Worm (Caenorhabditis elegans) whole organism, L4 larva: Measurements from ENCODE around the gene H05C05.4.

Source experiments
- D1046.2 ChIP-seq: fragments of 200-800 bp; sonication (Bioruptor generic); IDR thresholded peaks from 2 replicates; pipeline ENCODE4 v1.3.6; 2022; ENCODE audit warnings: missing genetic modification characterization, missing compliant biosample characterization
- F37D6.2 ChIP-seq: sonication (generic microtip); optimal IDR thresholded peaks from 2 replicates; lab custom pipeline; 2016; ENCODE audit warnings: mild to moderate bottlenecking, missing genetic modification characterization, missing compliant biosample characterization
- F44E2.7 ChIP-seq: fragments of 200-800 bp; sonication (Bioruptor generic); IDR thresholded peaks from 2 replicates; pipeline ENCODE4 v2.1.2; 2022; ENCODE audit warnings: missing genetic modification characterization, missing compliant biosample characterization
- T26A8.4 ChIP-seq: fragments of 200-800 bp; sonication (Bioruptor generic); IDR thresholded peaks from 2 replicates; pipeline ENCODE4 v1.3.6; 2022; ENCODE audit warnings: missing genetic modification characterization, missing compliant biosample characterization
- Y5F2A.4 ChIP-seq: fragments of 200-800 bp; sonication (Bioruptor generic); optimal IDR thresholded peaks from 2 replicates; lab custom pipeline; 2018; ENCODE audit warnings: mild to moderate bottlenecking, missing genetic modification characterization, missing compliant biosample characterization
- ZK546.5 ChIP-seq, 2 experiments: sonication (generic microtip); optimal IDR thresholded peaks; 2 replicates each; lab custom pipeline; 2017; ENCODE audit warnings: missing biosample characterization in 2 of 2, missing genetic modification characterization in 2 of 2
- ceh-20 ChIP-seq: fragments of 200-800 bp; sonication (Bioruptor generic); IDR thresholded peaks from 2 replicates; pipeline ENCODE4 v1.3.6; 2022; ENCODE audit warnings: missing genetic modification reagents, missing genetic modification characterization, missing compliant biosample characterization
- ceh-28 ChIP-seq: fragments of 150-350 bp; optimal IDR thresholded peaks from 2 replicates; lab custom pipeline; 2014; ENCODE audit warnings: missing biosample characterization, missing genetic modification reagents, missing genetic modification characterization
- ceh-62 ChIP-seq: sonication (generic microtip); optimal IDR thresholded peaks from 2 replicates; lab custom pipeline; 2017; ENCODE audit warnings: missing biosample characterization, missing genetic modification characterization
- ctbp-1 ChIP-seq: fragments of 200-800 bp; sonication (Bioruptor generic); IDR thresholded peaks from 2 replicates; pipeline ENCODE4 v1.3.6; 2022; ENCODE audit warnings: missing genetic modification reagents, missing genetic modification characterization, missing compliant biosample characterization
- daf-12 ChIP-seq: fragments of 150-350 bp; optimal IDR thresholded peaks from 2 replicates; lab custom pipeline; 2014; ENCODE audit warnings: missing biosample characterization, missing genetic modification reagents, missing genetic modification characterization
- daf-16 ChIP-seq, 3 experiments: sonication (generic microtip); optimal IDR thresholded peaks; 2 replicates each; lab custom pipeline; 2016 to 2017; ENCODE audit warnings: missing genetic modification characterization in 3 of 3, missing genetic modification reagents in 3 of 3, mild to moderate bottlenecking in 2 of 3, missing compliant biosample characterization in 2 of 3, missing biosample characterization in 1 of 3, moderate library complexity in 1 of 3
- daf-8 ChIP-seq: fragments of 200-800 bp; sonication (Bioruptor generic); IDR thresholded peaks from 2 replicates; pipeline ENCODE4 v1.3.6; 2022; ENCODE audit warnings: missing genetic modification characterization, missing compliant biosample characterization
- dmd-6 ChIP-seq: fragments of 200-800 bp; sonication (Bioruptor generic); IDR thresholded peaks from 2 replicates; pipeline ENCODE4 v1.3.6; 2022; ENCODE audit warnings: missing genetic modification reagents, missing genetic modification characterization, missing compliant biosample characterization
- dpl-1 ChIP-seq: fragments of 150-350 bp; optimal IDR thresholded peaks from 2 replicates; lab custom pipeline; 2014; ENCODE audit warnings: missing biosample characterization, missing genetic modification reagents, missing genetic modification characterization
- dve-1 ChIP-seq: sonication (generic microtip); optimal IDR thresholded peaks from 2 replicates; lab custom pipeline; 2017; ENCODE audit warnings: antibody characterized with exemption, mild to moderate bottlenecking, missing genetic modification characterization, missing compliant biosample characterization; ENCODE audit not compliant: insufficient read depth
- hlh-11 ChIP-seq: fragments of 200-800 bp; sonication (Bioruptor generic); optimal IDR thresholded peaks from 2 replicates; lab custom pipeline; 2018; ENCODE audit warnings: mild to moderate bottlenecking, missing genetic modification characterization, missing compliant biosample characterization
- hlh-30 ChIP-seq: sonication (generic microtip); optimal IDR thresholded peaks from 2 replicates; lab custom pipeline; 2017; ENCODE audit warnings: antibody characterized with exemption, mild to moderate bottlenecking, missing genetic modification characterization, missing compliant biosample characterization; ENCODE audit not compliant: insufficient read depth
- hmg-1.1 ChIP-seq: fragments of 200-800 bp; sonication (Bioruptor generic); IDR thresholded peaks from 2 replicates; pipeline ENCODE4 v1.3.6; 2022; ENCODE audit warnings: missing genetic modification reagents, missing genetic modification characterization, missing compliant biosample characterization
- lin-1 ChIP-seq: fragments of 200-800 bp; sonication (Bioruptor generic); IDR thresholded peaks from 2 replicates; pipeline ENCODE4 v1.3.6; 2022; ENCODE audit warnings: missing genetic modification reagents, missing genetic modification characterization, missing compliant biosample characterization
- lin-13 ChIP-seq: fragments of 150-350 bp; optimal IDR thresholded peaks from 2 replicates; lab custom pipeline; 2014; ENCODE audit warnings: missing biosample characterization, missing genetic modification reagents, missing genetic modification characterization
- lin-15B ChIP-seq: fragments of 150-350 bp; sonication (generic microtip); optimal IDR thresholded peaks from 3 replicates; lab custom pipeline; 2014; ENCODE audit warnings: missing biosample characterization, missing genetic modification characterization
- lin-29 ChIP-seq: fragments of 200-800 bp; sonication (Bioruptor generic); IDR thresholded peaks from 2 replicates; pipeline ENCODE4 v1.3.6; 2022; ENCODE audit warnings: missing genetic modification reagents, missing genetic modification characterization, missing compliant biosample characterization
- lin-38 ChIP-seq: fragments of 200-800 bp; sonication (Bioruptor generic); IDR thresholded peaks from 2 replicates; pipeline ENCODE4 v1.3.6; 2022; ENCODE audit warnings: missing genetic modification reagents, missing genetic modification characterization, missing compliant biosample characterization
- lsy-2 ChIP-seq, 2 experiments: fragments of 150-350 bp in 1 of 2; sonication (generic microtip) in 1 of 2; optimal IDR thresholded peaks; 2 replicates each; lab custom pipeline; 2014 to 2017; ENCODE audit warnings: missing biosample characterization in 2 of 2, missing genetic modification characterization in 2 of 2
- madf-9 ChIP-seq: fragments of 200-800 bp; sonication (Bioruptor generic); conservative IDR thresholded peaks from 2 replicates; pipeline ENCODE4 v1.3.6; 2022; ENCODE audit warnings: missing genetic modification reagents, missing genetic modification characterization, missing compliant biosample characterization
- mdl-1 ChIP-seq, 2 experiments: fragments of 150-350 bp in 1 of 2; sonication (generic microtip) in 1 of 2; optimal IDR thresholded peaks; 2 replicates each; lab custom pipeline; 2014 to 2017; ENCODE audit warnings: missing biosample characterization in 2 of 2, missing genetic modification characterization in 2 of 2
- mep-1 ChIP-seq: fragments of 150-350 bp; sonication (generic microtip); optimal IDR thresholded peaks from 3 replicates; lab custom pipeline; 2014; ENCODE audit warnings: missing biosample characterization, missing genetic modification characterization
- mes-2 ChIP-seq: sonication (generic microtip); optimal IDR thresholded peaks from 2 replicates; lab custom pipeline; 2016; ENCODE audit warnings: missing genotype, mild to moderate bottlenecking, missing genetic modification characterization, missing compliant biosample characterization; ENCODE audit not compliant: poor library complexity, severe bottlenecking
- mxl-2 ChIP-seq: fragments of 200-800 bp; sonication (Bioruptor generic); conservative IDR thresholded peaks from 2 replicates; pipeline ENCODE4 v1.3.6; 2022; ENCODE audit warnings: missing genetic modification reagents, missing genetic modification characterization, missing compliant biosample characterization
- mxl-3 ChIP-seq: fragments of 200-800 bp; sonication (Bioruptor generic); optimal IDR thresholded peaks from 2 replicates; lab custom pipeline; 2018; ENCODE audit warnings: mild to moderate bottlenecking, missing genetic modification characterization, missing compliant biosample characterization
- nhr-11 ChIP-seq: fragments of 150-350 bp; optimal IDR thresholded peaks from 2 replicates; lab custom pipeline; 2014; ENCODE audit warnings: missing biosample characterization, missing genetic modification characterization
- nhr-28 ChIP-seq: fragments of 150-350 bp; optimal IDR thresholded peaks from 2 replicates; lab custom pipeline; 2014; ENCODE audit warnings: missing biosample characterization, missing genetic modification characterization
- nhr-48 ChIP-seq: sonication (generic microtip); optimal IDR thresholded peaks from 2 replicates; lab custom pipeline; 2016; ENCODE audit warnings: mild to moderate bottlenecking, missing genetic modification characterization, missing compliant biosample characterization
- nhr-6 ChIP-seq: fragments of 150-350 bp; optimal IDR thresholded peaks from 2 replicates; lab custom pipeline; 2014; ENCODE audit warnings: missing biosample characterization, missing genetic modification characterization
- nhr-77 ChIP-seq: fragments of 150-350 bp; optimal IDR thresholded peaks from 2 replicates; lab custom pipeline; 2014; ENCODE audit warnings: missing biosample characterization, missing genetic modification characterization
- php-3 ChIP-seq: fragments of 200-800 bp; sonication (Bioruptor generic); IDR thresholded peaks from 2 replicates; pipeline ENCODE4 v1.3.6; 2022; ENCODE audit warnings: missing genetic modification reagents, missing genetic modification characterization, missing compliant biosample characterization
- rbr-2 ChIP-seq: sonication (generic microtip); optimal IDR thresholded peaks from 2 replicates; lab custom pipeline; 2016; ENCODE audit warnings: missing genotype, missing genetic modification characterization, missing compliant biosample characterization
- saeg-2 ChIP-seq: fragments of 200-800 bp; sonication (Bioruptor generic); IDR thresholded peaks from 2 replicates; pipeline ENCODE4 v1.3.6; 2022; ENCODE audit warnings: missing genetic modification reagents, missing genetic modification characterization, missing compliant biosample characterization
- set-16 ChIP-seq: fragments of 200-800 bp; sonication (Bioruptor generic); IDR thresholded peaks from 2 replicates; pipeline ENCODE4 v1.3.6; 2022; ENCODE audit warnings: missing genetic modification reagents, missing genetic modification characterization, missing compliant biosample characterization
- skn-1 ChIP-seq: fragments of 150-350 bp; optimal IDR thresholded peaks from 2 replicates; lab custom pipeline; 2014; ENCODE audit warnings: missing biosample characterization, missing genetic modification characterization
- spr-1 ChIP-seq: sonication (generic microtip); optimal IDR thresholded peaks from 2 replicates; lab custom pipeline; 2016; ENCODE audit warnings: mild to moderate bottlenecking, missing genetic modification characterization, missing compliant biosample characterization
- spr-3 ChIP-seq: fragments of 200-800 bp; sonication (Bioruptor generic); optimal IDR thresholded peaks from 2 replicates; lab custom pipeline; 2018; ENCODE audit warnings: mild to moderate bottlenecking, missing genetic modification characterization, missing compliant biosample characterization
- tra-1 ChIP-seq: fragments of 200-800 bp; sonication (Bioruptor generic); IDR thresholded peaks from 2 replicates; pipeline ENCODE4 v1.3.6; 2022; ENCODE audit warnings: missing genetic modification reagents, missing genetic modification characterization, missing compliant biosample characterization
- unc-130 ChIP-seq: sonication (generic microtip); optimal IDR thresholded peaks from 2 replicates; lab custom pipeline; 2016; ENCODE audit warnings: missing genetic modification reagents, missing genetic modification characterization, missing compliant biosample characterization
- unc-62 ChIP-seq, 3 experiments: fragments of 150-350 bp in 1 of 3; sonication (generic microtip); optimal IDR thresholded peaks in 2 of 3; peaks in 1 of 3; 1 replicate in 1 of 3; 2 replicates in 2 of 3; lab custom pipeline; 2014 to 2017; ENCODE audit warnings: missing biosample characterization in 3 of 3, missing genetic modification characterization in 3 of 3, missing genetic modification reagents in 3 of 3, missing genotype in 1 of 3

Gene H05C05.4

ce11 chrIII:2970251-2970650 is 24.2 kb upstream of the H05C05.4 start:
- TF ChIP-seq lin-38 (GFP tag; lab: Robert Waterston, UW) (peak; percentile 32; the same call in 1 of the 2 replicates), Y5F2A.4 (GFP tag; lab: Kevin White, UChicago) (no peak), unc-62 (GFP tag; optimal IDR thresholded peaks at IDR 0.05 in 1 of 2; lab: Kevin White, UChicago) (peak in 1 of 2 experiments; percentile 33), unc-62 (tag; optimal IDR thresholded peaks at IDR 0.05; lab: Kevin White, UChicago) (no peak)

ce11 chrIII:2966462-2966861 is 20.5 kb upstream of the H05C05.4 start:
- TF ChIP-seq ctbp-1 (GFP tag; lab: Robert Waterston, UW): peak; percentile 57; the same call in 1 of the 2 replicates
- peak; percentile 80 for TF ChIP-seq ceh-20 (GFP tag; lab: Robert Waterston, UW)
- TF ChIP-seq php-3 (GFP tag; lab: Robert Waterston, UW): no peak
- peak; percentile 41 to 84 for TF ChIP-seq lsy-2 (tag; optimal IDR thresholded peaks at IDR 0.05; lab: Kevin White, UChicago)
- TF ChIP-seq rbr-2 (tag; lab: Kevin White, UChicago): peak; percentile 82
- no peak for TF ChIP-seq daf-16 (GFP tag; optimal IDR thresholded peaks at IDR 0.05; lab: Kevin White, UChicago)
- peak; percentile 46 for TF ChIP-seq daf-16 (tag; optimal IDR thresholded peaks at IDR 0.05; lab: Kevin White, UChicago)
- TF ChIP-seq lin-29: peak; percentile 45; the same call in 1 of the 2 replicates
- TF ChIP-seq madf-9 (GFP tag; lab: Robert Waterston, UW): peak; percentile 39; the same call in 1 of the 2 replicates
- TF ChIP-seq mep-1: peak; percentile 79
- peak; percentile 30 for TF ChIP-seq nhr-6
- TF ChIP-seq lin-1 (GFP tag; lab: Robert Waterston, UW): 0 out of 2 replicates have a peak, but pooled peaks have one; percentile 12
- TF ChIP-seq set-16 (GFP tag; lab: Robert Waterston, UW): peak; percentile 51
- TF ChIP-seq lin-15B (tag; lab: Kevin White, UChicago): no peak
- TF ChIP-seq lin-38 (GFP tag; lab: Robert Waterston, UW): peak; percentile 98
- TF ChIP-seq hlh-30 (tag; lab: Kevin White, UChicago): peak; percentile 96
- no peak for TF ChIP-seq F44E2.7
- peak; percentile 28 for TF ChIP-seq spr-1
- peak; percentile 53 for TF ChIP-seq dve-1 (tag; lab: Kevin White, UChicago)
- TF ChIP-seq dpl-1 (GFP tag; lab: Kevin White, UChicago): peak; percentile 86
- TF ChIP-seq mdl-1 (tag; optimal IDR thresholded peaks at IDR 0.05; lab: Kevin White, UChicago): peak; percentile 1 to 80
- no peak for TF ChIP-seq daf-12 (tag; lab: Kevin White, UChicago)
- peak; percentile 43 for TF ChIP-seq nhr-28 (tag; lab: Kevin White, UChicago)
- peak; percentile 82 for TF ChIP-seq mes-2 (tag; lab: Kevin White, UChicago)
- peak; percentile 72 for TF ChIP-seq unc-130
- no peak for TF ChIP-seq ceh-62 (tag; lab: Kevin White, UChicago)
- TF ChIP-seq D1046.2: no peak
- peak; percentile 20 for TF ChIP-seq nhr-77
- TF ChIP-seq F37D6.2 (tag; lab: Kevin White, UChicago): peak; percentile 44
- peak in 1 of 2 experiments; percentile 90 for TF ChIP-seq unc-62 (GFP tag; optimal IDR thresholded peaks at IDR 0.05 in 1 of 2; lab: Kevin White, UChicago)
- no peak for TF ChIP-seq unc-62 (tag; optimal IDR thresholded peaks at IDR 0.05; lab: Kevin White, UChicago)
- peak; percentile 31 for TF ChIP-seq mxl-3 (GFP tag; lab: Kevin White, UChicago)
- TF ChIP-seq dmd-6 (GFP tag; lab: Robert Waterston, UW): peak; percentile 65; the same call in 1 of the 2 replicates
- TF ChIP-seq ceh-28 (tag; lab: Kevin White, UChicago): peak; percentile 31
- TF ChIP-seq skn-1: no peak
- TF ChIP-seq mxl-2 (GFP tag; lab: Robert Waterston, UW): no peak
- 0 out of 2 replicates have a peak, but pooled peaks have one; percentile 28 for TF ChIP-seq saeg-2 (GFP tag; lab: Robert Waterston, UW)
- peak; percentile 89 for TF ChIP-seq hlh-11 (tag; lab: Kevin White, UChicago)
- no peak for TF ChIP-seq daf-8 (GFP tag; lab: Robert Waterston, UW)
- TF ChIP-seq nhr-11 (tag; lab: Kevin White, UChicago): peak; percentile 35
- peak; percentile 85 for TF ChIP-seq hmg-1.1
- TF ChIP-seq nhr-48 (tag; lab: Kevin White, UChicago): peak; percentile 34
- no peak for TF ChIP-seq ZK546.5 (tag; optimal IDR thresholded peaks at IDR 0.05; lab: Kevin White, UChicago)
- no peak for TF ChIP-seq spr-3 (GFP tag; lab: Kevin White, UChicago)
- peak; percentile 79 for TF ChIP-seq tra-1 (GFP tag; lab: Robert Waterston, UW)
- TF ChIP-seq T26A8.4: peak; percentile 16; the same call in 1 of the 2 replicates
- peak; percentile 80 for TF ChIP-seq lin-13 (GFP tag; lab: Kevin White, UChicago)
